Fruit fly (Drosophila melanogaster) whole organism, wandering third instar larva: Measurements from ENCODE around the gene Fic.
A peak's percentile ranks its signal among the peaks of the same experiment; 100 is the strongest.

Experiments used
- HLH106 ChIP-seq: fragments of 200-800 bp; optimal IDR thresholded peaks from 3 replicates; lab custom pipeline; 2019; ENCODE audit warnings: missing biosample characterization, mild to moderate bottlenecking, missing genetic modification characterization, moderate library complexity
- Jra ChIP-seq: sonication (Bioruptor generic); optimal IDR thresholded peaks from 2 replicates; lab custom pipeline; 2016; ENCODE audit warnings: missing biosample characterization, missing genetic modification characterization
- Myc ChIP-seq: fragments of >200 bp; optimal IDR thresholded peaks from 2 replicates; lab custom pipeline; 2017
- ey ChIP-seq: fragments of 200-800 bp; sonication (Bioruptor generic); optimal IDR thresholded peaks from 2 replicates; lab custom pipeline; 2016; ENCODE audit warnings: missing biosample characterization, missing genetic modification characterization
- jim ChIP-seq: fragments of 175-275, 200-325 bp; sonication (Bioruptor generic); optimal IDR thresholded peaks from 2 replicates; lab custom pipeline; 2016; ENCODE audit warnings: missing biosample characterization, mild to moderate bottlenecking, missing genetic modification characterization
- pan ChIP-seq: fragments of >200 bp; optimal IDR thresholded peaks from 2 replicates; lab custom pipeline; 2017
- psq ChIP-seq: fragments of 200-800 bp; sonication (Bioruptor generic); optimal IDR thresholded peaks from 3 replicates; lab custom pipeline; 2017; ENCODE audit warnings: missing biosample characterization, mild to moderate bottlenecking, missing genetic modification characterization, moderate library complexity
- sage ChIP-seq: fragments of 200-800 bp; sonication (Bioruptor generic); optimal IDR thresholded peaks from 2 replicates; lab custom pipeline; 2016; ENCODE audit warnings: missing biosample characterization, mild to moderate bottlenecking, missing genetic modification characterization

dm6 chr2L:6473076-6474037, 49.2 kb downstream of the Fic start, which contains the start of gene mmy:
- peak; percentile 77 for TF ChIP-seq jim (GFP tag; lab: Kevin White, UChicago)
- peak; percentile 62 for TF ChIP-seq pan
- no peak for TF ChIP-seq Myc (lab: Kevin White, UChicago)
- TF ChIP-seq psq, result peak; percentile 11
- TF ChIP-seq Jra (GFP tag; lab: Kevin White, UChicago), result peak; percentile 33
- peak; percentile 34 for TF ChIP-seq ey (GFP tag; lab: Kevin White, UChicago)
- TF ChIP-seq HLH106, result peak; percentile 53
- peak; percentile 52 for TF ChIP-seq sage (GFP tag; lab: Kevin White, UChicago)
